Fruit fly (Drosophila melanogaster): ENCODE results near the gene CG2930.
A peak's percentile ranks its signal among the peaks of the same experiment; 100 is the strongest.

CG2930 gene

DNA sequence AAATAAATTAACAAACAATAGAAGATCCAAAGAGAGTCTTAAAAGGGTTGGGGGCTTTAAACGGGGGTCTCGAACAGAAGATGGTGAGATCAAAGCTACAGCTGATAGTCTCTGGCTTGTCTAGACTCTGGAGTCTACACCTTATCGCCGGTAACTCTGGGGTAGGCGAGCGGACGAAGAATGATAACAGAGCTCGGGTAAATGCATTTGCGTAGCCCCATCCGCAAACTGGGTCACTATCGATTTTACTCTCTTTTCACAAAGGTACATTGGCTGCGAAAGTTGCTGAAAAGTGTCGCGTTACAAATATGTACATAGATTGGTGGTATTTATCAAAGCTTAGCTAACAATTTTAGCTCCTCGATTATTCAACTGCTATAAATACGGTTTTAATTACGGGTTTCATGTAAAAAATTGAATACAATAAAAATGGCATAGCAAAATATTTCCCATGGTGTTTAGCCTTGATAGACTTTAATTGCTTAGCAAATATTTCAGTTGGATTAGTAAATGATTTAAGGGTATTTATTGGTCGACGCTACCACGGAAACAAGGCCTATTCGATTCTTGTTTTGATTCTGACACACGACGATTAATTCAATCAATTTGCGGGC lies 1.8 kb upstream of the CG2930 start (continued):
- peak; percentile 26 for TF ChIP-seq CoRest (tag; optimal IDR thresholded peaks at IDR 0.05)
- no peak for TF ChIP-seq CG13624 (GFP tag; optimal IDR thresholded peaks at IDR 0.05)
- no peak for TF ChIP-seq Tbp (GFP tag; optimal IDR thresholded peaks at IDR 0.05)
- no peak for TF ChIP-seq gcm (GFP tag; optimal IDR thresholded peaks at IDR 0.05)
- TF ChIP-seq H15 (GFP tag; IDR thresholded peaks at IDR 0.05), result no peak
- peak in 1 of 2 experiments; percentile 24 for TF ChIP-seq bsh (GFP tag; optimal IDR thresholded peaks at IDR 0.05)
- no peak for TF ChIP-seq Sin3A (optimal IDR thresholded peaks at IDR 0.05)
- TF ChIP-seq lbe (GFP tag; optimal IDR thresholded peaks at IDR 0.05), result no peak
- TF ChIP-seq vvl (GFP tag; IDR thresholded peaks at IDR 0.05), result no peak
- no peak for TF ChIP-seq gt (GFP tag; IDR thresholded peaks at IDR 0.05)
- TF ChIP-seq CG5245 (GFP tag; optimal IDR thresholded peaks at IDR 0.05), result no peak
- TF ChIP-seq Camta (GFP tag; optimal IDR thresholded peaks at IDR 0.05), result no peak
- TF ChIP-seq Trl (optimal IDR thresholded peaks at IDR 0.05), result no peak
- TF ChIP-seq Trl (GFP tag; optimal IDR thresholded peaks at IDR 0.05), result no peak
- TF ChIP-seq Asciz (GFP tag; optimal IDR thresholded peaks at IDR 0.05), result no peak
- no peak for TF ChIP-seq D19B (GFP tag; optimal IDR thresholded peaks at IDR 0.05)
- no peak for TF ChIP-seq CG9817 (tag; optimal IDR thresholded peaks at IDR 0.05)
- TF ChIP-seq H2.0 (GFP tag; IDR thresholded peaks at IDR 0.05), result no peak
- TF ChIP-seq gfzf (GFP tag; optimal IDR thresholded peaks at IDR 0.05), result no peak
- TF ChIP-seq Jarid2 (GFP tag; optimal IDR thresholded peaks at IDR 0.05), result no peak
- no peak for TF ChIP-seq Stat92E (GFP tag; optimal IDR thresholded peaks at IDR 0.05)
- TF ChIP-seq CG2712 (tag; optimal IDR thresholded peaks at IDR 0.05), result peak; percentile 18
- TF ChIP-seq gem (tag; optimal IDR thresholded peaks at IDR 0.05), result peak; percentile 51
- no peak for TF ChIP-seq CG11696 (GFP tag; IDR thresholded peaks at IDR 0.05)
- no peak for TF ChIP-seq Dll (GFP tag; IDR thresholded peaks at IDR 0.05; ENCODE audit: partially characterized antibody)
- no peak for TF ChIP-seq abd-A (tag; optimal IDR thresholded peaks at IDR 0.05)
- TF ChIP-seq ind (GFP tag; optimal IDR thresholded peaks at IDR 0.05), result no peak
- no peak for TF ChIP-seq CG4820 (GFP tag; optimal IDR thresholded peaks at IDR 0.05)
- no peak for TF ChIP-seq CG10147 (GFP tag; optimal IDR thresholded peaks at IDR 0.05)
- peak; percentile 8 for TF ChIP-seq Sox102F (GFP tag; optimal IDR thresholded peaks at IDR 0.05)
- no peak for TF ChIP-seq Sry-δ (GFP tag; optimal IDR thresholded peaks at IDR 0.05)
- TF ChIP-seq grau (tag; optimal IDR thresholded peaks at IDR 0.05), result peak; percentile 16
- TF ChIP-seq br (optimal IDR thresholded peaks at IDR 0.05), result no peak
- TF ChIP-seq Hmx (GFP tag; optimal IDR thresholded peaks at IDR 0.05), result no peak
- no peak for TF ChIP-seq Doc2 (GFP tag; IDR thresholded peaks at IDR 0.05)
- TF ChIP-seq Dp (GFP tag; optimal IDR thresholded peaks at IDR 0.05), result no peak
- TF ChIP-seq phol (tag; optimal IDR thresholded peaks at IDR 0.05), result peak; percentile 41
- peak; percentile 1 for TF ChIP-seq CG7839 (tag; optimal IDR thresholded peaks at IDR 0.05)
- no peak for TF ChIP-seq CG4328 (GFP tag; optimal IDR thresholded peaks at IDR 0.05)
- no peak for TF ChIP-seq Hr39 (optimal IDR thresholded peaks at IDR 0.05)
- TF ChIP-seq ro (GFP tag; IDR thresholded peaks at IDR 0.05), result no peak
- TF ChIP-seq Poxn (GFP tag; IDR thresholded peaks at IDR 0.05), result no peak
- no peak for TF ChIP-seq CG32767 (GFP tag; IDR thresholded peaks at IDR 0.05)

DNA sequence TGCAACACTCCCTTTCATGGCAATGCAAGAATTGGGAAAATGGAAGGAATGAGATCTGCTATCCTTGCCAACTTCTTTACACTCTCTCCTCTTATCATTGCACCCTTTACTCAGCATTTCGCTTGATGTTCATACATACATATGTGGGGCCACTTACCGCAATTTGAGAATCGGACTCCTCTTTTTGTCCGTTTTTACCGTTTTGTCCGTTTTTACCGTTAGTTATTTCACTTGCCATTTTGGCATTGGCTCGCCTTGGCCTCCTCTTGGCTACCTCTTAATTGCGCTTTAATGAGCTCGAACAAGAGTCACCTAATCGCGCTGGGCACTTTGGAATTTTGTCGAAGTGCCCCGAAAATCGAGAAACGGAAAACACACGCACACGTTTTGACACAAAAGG lies 991 bp upstream of the CG2930 start:
- TF ChIP-seq bigmax (GFP tag; optimal IDR thresholded peaks at IDR 0.05), result no peak
- no peak for TF ChIP-seq fd64A (GFP tag; optimal IDR thresholded peaks at IDR 0.05)
- no peak for TF ChIP-seq scrt (GFP tag; optimal IDR thresholded peaks at IDR 0.05)
- TF ChIP-seq CG8478 (optimal IDR thresholded peaks at IDR 0.05), result no peak
- no peak for TF ChIP-seq CG18619 (GFP tag; optimal IDR thresholded peaks at IDR 0.05)
- TF ChIP-seq sens (GFP tag), result peak; percentile 20
- TF ChIP-seq salm (tag; optimal IDR thresholded peaks at IDR 0.05), result no peak
- no peak for TF ChIP-seq BEAF-32 (GFP tag; optimal IDR thresholded peaks at IDR 0.05)

Measured in whole organism, embryonic.